Worm (Caenorhabditis elegans) whole organism, young adult: ENCODE data around the gene clec-29.

ENCODE experiments used
- F57A8.1 ChIP-seq: fragments of 200-800 bp; sonication (Bioruptor generic); optimal IDR thresholded peaks from 2 replicates; lab custom pipeline; 2018; ENCODE audit warnings: mild to moderate bottlenecking, missing genetic modification characterization, moderate library complexity, missing compliant biosample characterization
- hsf-1 ChIP-seq: fragments of 200-800 bp; sonication (Bioruptor generic); IDR thresholded peaks from 2 replicates; pipeline ENCODE4 v1.3.6; 2022; ENCODE audit warnings: missing genetic modification reagents, missing genetic modification characterization, missing compliant biosample characterization
- unc-62 ChIP-seq: fragments of 150-350 bp; optimal IDR thresholded peaks from 2 replicates; lab custom pipeline; 2014; ENCODE audit warnings: missing biosample characterization, missing genetic modification reagents, missing genetic modification characterization

DNA sequence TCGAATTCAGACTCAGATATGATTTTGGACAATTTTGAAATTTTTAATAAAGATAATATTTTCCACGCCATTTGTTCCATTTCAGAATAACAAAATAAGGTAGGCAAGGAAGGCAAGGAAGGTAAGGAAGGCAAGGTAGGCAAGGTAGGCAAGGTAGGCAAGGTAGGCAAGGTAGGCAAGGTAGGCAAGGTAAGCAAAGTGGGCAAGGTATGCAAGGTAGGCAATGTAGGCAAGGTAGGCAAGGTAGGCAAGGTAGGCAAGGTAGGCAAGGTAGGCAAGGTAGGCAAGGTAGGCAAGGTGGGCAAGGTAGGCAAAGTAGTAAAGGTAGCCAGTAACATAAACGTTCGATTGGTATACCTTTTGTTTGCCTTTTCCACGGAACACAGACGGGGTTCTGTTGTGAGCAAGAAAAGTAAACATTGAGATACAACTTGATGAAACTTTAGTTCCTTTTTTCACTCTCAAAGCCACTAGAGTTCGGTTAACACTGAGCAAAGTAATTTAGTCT, 39.2 kb downstream of the clec-29 start, which contains the start of gene Y70C5C.1:
- TF ChIP-seq F57A8.1 (no peak), unc-62 (GFP tag; lab: Kevin White, UChicago) (no peak), hsf-1 (no peak)
